Fruit fly (Drosophila melanogaster): ENCODE measurements around the gene Act87E.
A peak's percentile ranks its signal among the peaks of the same experiment; 100 is the strongest.

Act87E gene

DNA sequence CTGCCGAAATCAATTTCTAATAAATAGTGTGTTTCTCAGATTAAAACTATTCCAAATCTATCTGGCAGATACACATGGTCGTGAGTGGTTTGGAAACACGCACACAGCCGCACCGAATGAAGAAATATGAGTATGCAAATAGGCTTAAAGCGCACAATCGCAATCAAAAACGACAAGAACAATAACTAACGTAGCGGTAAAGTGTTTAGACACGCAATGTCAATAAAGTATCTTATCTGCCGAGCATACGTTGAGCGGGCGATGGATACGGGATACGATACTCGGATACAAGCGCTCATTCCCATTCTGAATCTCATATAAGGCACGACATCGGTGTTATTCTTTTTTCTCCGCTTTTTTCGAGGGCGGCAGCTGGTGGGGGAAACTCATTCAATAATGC, 20.3 kb downstream of the Act87E start:
- TF ChIP-seq pan (optimal IDR thresholded peaks at IDR 0.05) (no peak), Hr78 (GFP tag; optimal IDR thresholded peaks at IDR 0.05) (no peak), CG32264 (GFP tag; optimal IDR thresholded peaks at IDR 0.05) (no peak), HLH106 (tag; optimal IDR thresholded peaks at IDR 0.05) (no peak), rgr (GFP tag; optimal IDR thresholded peaks at IDR 0.05) (no peak), sage (GFP tag; optimal IDR thresholded peaks at IDR 0.05) (no peak), ey (GFP tag; optimal IDR thresholded peaks at IDR 0.05) (no peak), CG9705 (GFP tag; optimal IDR thresholded peaks at IDR 0.05) (no peak)

dm6 chr3R:13446489-13446888, 20.7 kb downstream of the Act87E start:
- TF ChIP-seq sv (GFP tag; optimal IDR thresholded peaks at IDR 0.05) (peak; percentile 40), CG9705 (GFP tag; optimal IDR thresholded peaks at IDR 0.05) (no peak), Sp1 (GFP tag; optimal IDR thresholded peaks at IDR 0.05) (no peak), pan (optimal IDR thresholded peaks at IDR 0.05) (no peak)

DNA sequence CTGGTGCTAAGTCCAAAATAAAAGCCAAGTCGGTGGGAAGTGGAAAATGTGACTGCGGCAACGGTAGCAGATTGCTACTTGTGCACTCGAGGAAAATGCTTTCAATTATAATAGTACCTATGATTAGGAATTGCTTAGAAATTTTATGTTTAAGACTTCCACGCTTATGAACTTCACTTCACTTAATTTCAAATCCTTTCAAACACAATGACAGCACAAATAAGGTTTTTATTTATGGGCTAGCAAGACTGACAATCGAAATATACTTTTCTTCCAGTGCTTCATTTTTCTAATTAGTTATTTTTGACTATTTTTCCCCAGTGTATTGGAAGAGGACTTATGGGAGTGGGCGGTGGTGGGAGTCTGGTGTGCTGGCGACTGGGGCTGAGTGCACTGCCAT, 22.6 kb downstream of the Act87E start:
- TF ChIP-seq br (GFP tag; optimal IDR thresholded peaks at IDR 0.05) (no peak), h (GFP tag; optimal IDR thresholded peaks at IDR 0.05) (no peak), dsf (GFP tag; optimal IDR thresholded peaks at IDR 0.05; ENCODE audit: borderline replicate concordance) (no peak), Sp1 (GFP tag; optimal IDR thresholded peaks at IDR 0.05) (no peak), GATAd (GFP tag; optimal IDR thresholded peaks at IDR 0.05) (no peak), HLH106 (tag; optimal IDR thresholded peaks at IDR 0.05) (no peak), Dfd (GFP tag; optimal IDR thresholded peaks at IDR 0.05) (no peak), Mio (GFP tag; optimal IDR thresholded peaks at IDR 0.05) (no peak), Hr78 (GFP tag; optimal IDR thresholded peaks at IDR 0.05) (no peak), CG9705 (GFP tag; optimal IDR thresholded peaks at IDR 0.05) (no peak), sage (GFP tag; optimal IDR thresholded peaks at IDR 0.05) (no peak), pan (optimal IDR thresholded peaks at IDR 0.05) (no peak), OdsH (GFP tag; optimal IDR thresholded peaks at IDR 0.05) (no peak), Rel (GFP tag; optimal IDR thresholded peaks at IDR 0.05) (no peak), Rel (tag; optimal IDR thresholded peaks at IDR 0.05) (no peak), sv (GFP tag; optimal IDR thresholded peaks at IDR 0.05) (no peak), Hnf4 (GFP tag; optimal IDR thresholded peaks at IDR 0.05) (no peak)

- TF ChIP-seq N (GFP tag; optimal IDR thresholded peaks at IDR 0.05) (peak; percentile 27), Dfd (GFP tag; optimal IDR thresholded peaks at IDR 0.05) (peak; percentile 25), tai (GFP tag; optimal IDR thresholded peaks at IDR 0.05) (no peak)
Observed at dm6 chr3R:13450338-13450737, 24.6 kb downstream of the Act87E start, which contains the start of gene side-IV. side-IV (plus strand) TSS chr3R:13450590.

DNA sequence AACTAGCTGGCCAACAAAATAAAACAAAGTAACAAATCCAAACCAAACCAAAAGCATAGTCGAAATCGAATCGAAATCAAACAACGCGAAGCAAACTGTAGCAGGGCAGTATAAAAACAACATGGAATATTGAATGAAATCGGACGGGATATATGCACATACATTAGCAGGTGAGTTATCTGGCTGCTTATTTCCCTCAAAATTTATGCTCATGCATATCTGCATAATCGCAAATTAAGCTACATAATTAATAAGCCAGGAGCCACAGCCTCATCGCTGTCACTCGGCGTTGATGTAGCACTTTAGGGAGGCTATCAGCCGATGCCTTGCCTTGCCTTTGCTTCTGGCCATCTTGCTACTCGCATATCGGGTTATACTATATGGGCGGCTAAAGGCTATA, 26.5 kb downstream of the Act87E start:
- TF ChIP-seq h (GFP tag; optimal IDR thresholded peaks at IDR 0.05) = no peak
- no peak for TF ChIP-seq pan (optimal IDR thresholded peaks at IDR 0.05)
- TF ChIP-seq brk (GFP tag; optimal IDR thresholded peaks at IDR 0.05) = no peak
- no peak for TF ChIP-seq dl (GFP tag; optimal IDR thresholded peaks at IDR 0.05; ENCODE audit: insufficient read depth in 1 of 2, partially characterized antibody in 2 of 2)
- TF ChIP-seq tai (GFP tag; optimal IDR thresholded peaks at IDR 0.05) = no peak
- TF ChIP-seq foxo (GFP tag; optimal IDR thresholded peaks at IDR 0.05) = no peak
- TF ChIP-seq CG9705 (GFP tag; optimal IDR thresholded peaks at IDR 0.05) = no peak
- no peak for TF ChIP-seq OdsH (GFP tag; optimal IDR thresholded peaks at IDR 0.05)
- no peak for TF ChIP-seq ey (GFP tag; optimal IDR thresholded peaks at IDR 0.05)
- TF ChIP-seq CrebA (GFP tag; optimal IDR thresholded peaks at IDR 0.05; ENCODE audit: borderline replicate concordance) = no peak
- no peak for TF ChIP-seq CG32264 (GFP tag; optimal IDR thresholded peaks at IDR 0.05)
- no peak for TF ChIP-seq Abd-B (GFP tag; optimal IDR thresholded peaks at IDR 0.05)
- TF ChIP-seq N (GFP tag; optimal IDR thresholded peaks at IDR 0.05) = no peak
- no peak for TF ChIP-seq GATAd (GFP tag; optimal IDR thresholded peaks at IDR 0.05)

DNA sequence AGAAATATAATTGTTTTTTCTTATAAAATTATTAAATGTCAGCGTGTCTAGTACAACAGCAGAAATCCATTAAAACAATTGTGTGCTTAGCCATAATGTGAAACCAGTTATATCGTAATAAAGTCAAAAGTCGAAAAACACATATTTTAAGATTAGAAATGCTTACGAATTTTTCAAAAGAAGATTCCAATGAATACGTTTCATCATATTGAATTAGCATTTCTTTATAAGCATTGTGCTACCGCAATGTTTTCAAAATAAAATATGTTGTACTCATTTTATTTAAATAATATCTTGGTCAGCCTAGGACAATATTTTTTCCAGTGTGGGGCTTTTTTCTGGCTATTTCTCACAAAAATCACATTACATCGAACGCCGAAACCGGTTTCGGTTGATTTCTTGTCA, 27.1 kb downstream of the Act87E start:
- peak; percentile 53 for TF ChIP-seq woc (GFP tag; optimal IDR thresholded peaks at IDR 0.05)
- TF ChIP-seq sage (GFP tag; optimal IDR thresholded peaks at IDR 0.05) = peak; percentile 5
- TF ChIP-seq fru (GFP tag; optimal IDR thresholded peaks at IDR 0.05) = peak; percentile 79
- peak; percentile 74 for TF ChIP-seq h (GFP tag; optimal IDR thresholded peaks at IDR 0.05)
- TF ChIP-seq Vsx2 (GFP tag; optimal IDR thresholded peaks at IDR 0.05; ENCODE audit: partially characterized antibody) = no peak
- TF ChIP-seq ey (GFP tag; optimal IDR thresholded peaks at IDR 0.05) = peak; percentile 51
- peak; percentile 74 for TF ChIP-seq Sp1 (GFP tag; optimal IDR thresholded peaks at IDR 0.05)
- peak; percentile 66 for TF ChIP-seq sv (GFP tag; optimal IDR thresholded peaks at IDR 0.05)
- no peak for TF ChIP-seq Hr78 (GFP tag; optimal IDR thresholded peaks at IDR 0.05)
- peak; percentile 66 for TF ChIP-seq dmrt93B (GFP tag; optimal IDR thresholded peaks at IDR 0.05)
- peak; percentile 15 for TF ChIP-seq Hnf4 (GFP tag; optimal IDR thresholded peaks at IDR 0.05)
- no peak for TF ChIP-seq lola (GFP tag; optimal IDR thresholded peaks at IDR 0.05)
- peak; percentile 65 for TF ChIP-seq OdsH (GFP tag; optimal IDR thresholded peaks at IDR 0.05)
- TF ChIP-seq tai (GFP tag; optimal IDR thresholded peaks at IDR 0.05) = peak; percentile 23
- no peak for TF ChIP-seq jim (GFP tag; optimal IDR thresholded peaks at IDR 0.05)
- TF ChIP-seq usp (GFP tag; optimal IDR thresholded peaks at IDR 0.05) = no peak
- peak; percentile 52 for TF ChIP-seq br (GFP tag; optimal IDR thresholded peaks at IDR 0.05)
- peak; percentile 58 for TF ChIP-seq rgr (GFP tag; optimal IDR thresholded peaks at IDR 0.05)
- peak; percentile 68 for TF ChIP-seq HLH106 (tag; optimal IDR thresholded peaks at IDR 0.05)
- peak in 1 of 2 experiments; percentile 74 for TF ChIP-seq foxo (GFP tag; optimal IDR thresholded peaks at IDR 0.05)
- peak; percentile 59 for TF ChIP-seq psq (GFP tag; optimal IDR thresholded peaks at IDR 0.05)
